Fruit fly (Drosophila melanogaster) S2 (cell line): ENCODE results near the gene mtSSB.

ENCODE experiments used
- CG8478 ChIP-seq: fragments of >200 bp; optimal IDR thresholded peaks from 2 replicates; lab custom pipeline; 2018
- CTCF ChIP-seq, 2 experiments: fragments of >200 bp; optimal IDR thresholded peaks; 2 replicates each; lab custom pipeline; 2018

- no peak for TF ChIP-seq CG8478 (lab: Kevin White, UChicago)
- no peak for TF ChIP-seq CTCF (optimal IDR thresholded peaks at IDR 0.05; lab: Kevin White, UChicago)
Measured at dm6 chr3R:16247609-16248499, 42.8 kb upstream of the mtSSB start.
